Worm (Caenorhabditis elegans): ENCODE data around the gene F45G2.7.

F45G2.7 gene

DNA sequence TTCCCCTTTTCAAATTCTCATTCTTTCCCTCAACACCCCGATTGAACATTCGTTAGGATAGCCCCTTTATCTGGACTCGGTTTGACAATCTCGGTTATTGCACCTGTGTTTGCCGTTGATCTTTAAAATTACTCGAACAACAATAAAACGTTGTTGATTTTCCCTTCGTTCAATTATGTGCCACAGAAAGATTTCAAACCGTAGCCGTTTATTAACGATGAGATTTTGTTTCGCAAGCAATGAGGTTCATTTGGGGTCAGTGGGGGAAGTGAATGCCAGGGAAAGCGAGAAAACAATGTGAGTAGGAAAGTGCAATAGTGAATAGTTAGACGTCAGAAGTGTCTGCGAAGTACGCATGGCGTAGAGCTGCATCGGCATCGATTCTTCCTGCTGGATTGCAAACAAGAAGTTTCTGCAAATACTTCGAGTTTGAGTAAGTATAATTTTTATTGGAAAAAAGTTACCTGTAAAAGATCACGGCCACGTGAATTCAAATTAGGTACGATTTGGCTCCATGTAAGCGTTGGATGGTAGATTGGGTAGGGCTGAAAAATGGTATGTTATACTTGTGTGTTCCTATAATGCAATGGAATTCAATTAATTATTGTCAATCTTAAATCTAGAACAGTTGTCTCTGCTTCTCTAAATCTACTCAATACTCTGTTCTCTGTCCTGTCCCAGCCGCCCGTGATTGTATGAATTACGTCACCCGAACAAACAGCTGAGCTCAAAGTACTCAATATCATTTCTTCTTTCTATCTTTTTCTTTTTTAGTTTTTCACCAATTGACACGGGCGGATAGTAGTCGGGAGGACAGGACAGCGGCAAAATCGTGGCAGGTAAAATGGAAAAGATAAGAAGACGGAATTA, 30.4 kb upstream of the F45G2.7 start, which contains the start of gene kel-3 (continued):
- TF ChIP-seq ceh-20 (GFP tag; IDR thresholded peaks at IDR 0.05) = peak; percentile 19
- TF ChIP-seq unc-130 (GFP tag; optimal IDR thresholded peaks at IDR 0.05) = peak; percentile 89
- no peak for TF ChIP-seq ztf-11 (tag; optimal IDR thresholded peaks at IDR 0.05)
- TF ChIP-seq ZK546.5 (tag; optimal IDR thresholded peaks at IDR 0.05) = peak in 1 of 2 experiments; percentile 63
- TF ChIP-seq nhr-111 (GFP tag; optimal IDR thresholded peaks at IDR 0.05) = no peak
- TF ChIP-seq Y105C5A.15 (GFP tag; IDR thresholded peaks at IDR 0.05) = peak; percentile 83
- TF ChIP-seq lim-7 (GFP tag; IDR thresholded peaks at IDR 0.05) = no peak; the same call in none of the 2 replicates
- TF ChIP-seq ctbp-1 (GFP tag; IDR thresholded peaks at IDR 0.05) = peak; percentile 79
- TF ChIP-seq lin-39 (tag; optimal IDR thresholded peaks at IDR 0.05) = peak; percentile 58
- peak; percentile 85 for TF ChIP-seq Y48G9A.11 (GFP tag; IDR thresholded peaks at IDR 0.05)
- TF ChIP-seq ztf-7 (tag; optimal IDR thresholded peaks at IDR 0.05) = no peak
- peak; percentile 63 for TF ChIP-seq cey-2 (tag; optimal IDR thresholded peaks at IDR 0.05; ENCODE audit: borderline replicate concordance, insufficient read depth)
- TF ChIP-seq lin-29 (GFP tag; IDR thresholded peaks at IDR 0.05) = no peak; the same call in 1 of the 2 replicates
- no peak for TF ChIP-seq tag-97 (GFP tag; IDR thresholded peaks at IDR 0.05)
- peak; percentile 91 for TF ChIP-seq nhr-28 (tag; optimal IDR thresholded peaks at IDR 0.05)
- no peak for TF ChIP-seq F44E2.7 (GFP tag; IDR thresholded peaks at IDR 0.05)
- TF ChIP-seq lin-38 (GFP tag; IDR thresholded peaks at IDR 0.05) = peak; percentile 80
- no peak; the same call in 1 of the 2 replicates for TF ChIP-seq nhr-41 (GFP tag; IDR thresholded peaks at IDR 0.05)
- peak; percentile 77; the same call in 1 of the 2 replicates for TF ChIP-seq pha-4 (GFP tag; IDR thresholded peaks at IDR 0.05)
- TF ChIP-seq pha-4 (tag; optimal IDR thresholded peaks at IDR 0.05) = peak; percentile 18
- peak; percentile 91 for TF ChIP-seq aha-1 (tag)
- no peak for TF ChIP-seq jun-1 (tag; optimal IDR thresholded peaks at IDR 0.05)
- peak; percentile 67; the same call in 1 of the 2 replicates for TF ChIP-seq D1046.2 (GFP tag; IDR thresholded peaks at IDR 0.05)
- peak; percentile 98 for TF ChIP-seq dve-1 (tag; optimal IDR thresholded peaks at IDR 0.05; ENCODE audit: insufficient read depth)
- peak in 1 of 2 experiments; percentile 81; a peak in 2 of 4 replicates for TF ChIP-seq madf-5 (GFP tag; IDR thresholded peaks at IDR 0.05)
- peak; percentile 63 for TF ChIP-seq nhr-237 (tag; optimal IDR thresholded peaks at IDR 0.05)
- TF ChIP-seq daf-12 (tag; optimal IDR thresholded peaks at IDR 0.05) = no peak
- TF ChIP-seq fos-1 (tag; optimal IDR thresholded peaks at IDR 0.05) = peak; percentile 41
- TF ChIP-seq sdz-12 (GFP tag; optimal IDR thresholded peaks at IDR 0.05) = peak; percentile 97
- peak; percentile 84 for TF ChIP-seq duxl-1 (tag; optimal IDR thresholded peaks at IDR 0.05; ENCODE audit: poor library complexity)
- peak; percentile 69 for TF ChIP-seq nhr-10 (tag; optimal IDR thresholded peaks at IDR 0.05)
- no peak for TF ChIP-seq ZK337.2 (GFP tag; IDR thresholded peaks at IDR 0.05)
- TF ChIP-seq hlh-11 (tag; optimal IDR thresholded peaks at IDR 0.05) = peak; percentile 98
- peak; percentile 93 for TF ChIP-seq T26A8.4 (GFP tag; IDR thresholded peaks at IDR 0.05)
- peak; percentile 50 to 61 for TF ChIP-seq daf-16 (GFP tag; optimal IDR thresholded peaks at IDR 0.05)
- peak; percentile 79 for TF ChIP-seq daf-16 (tag; optimal IDR thresholded peaks at IDR 0.05)
- TF ChIP-seq vab-7 (GFP tag; IDR thresholded peaks at IDR 0.05) = 0 out of 2 replicates have a peak, but pooled peaks have one; percentile 8
- TF ChIP-seq nhr-6 (tag; optimal IDR thresholded peaks at IDR 0.05) = peak; percentile 85
- TF ChIP-seq zag-1 (tag; optimal IDR thresholded peaks at IDR 0.05) = no peak
- peak in 1 of 2 experiments; percentile 47 for TF ChIP-seq hif-1 (tag; optimal IDR thresholded peaks at IDR 0.05)
- no peak; the same call in 1 of the 2 replicates for TF ChIP-seq daf-19 (GFP tag; conservative IDR thresholded peaks at IDR 0.05)
- TF ChIP-seq mdt-29 (GFP tag; IDR thresholded peaks at IDR 0.05) = peak; percentile 82
- peak; percentile 9 for TF ChIP-seq madf-9 (GFP tag; conservative IDR thresholded peaks at IDR 0.05)
- no peak for TF ChIP-seq fkh-10 (GFP tag; optimal IDR thresholded peaks at IDR 0.05)
- TF ChIP-seq ceh-82 (tag; optimal IDR thresholded peaks at IDR 0.05) = no peak
- peak; percentile 70 for TF ChIP-seq egl-43 (GFP tag; IDR thresholded peaks at IDR 0.05)
- TF ChIP-seq ceh-62 (tag; optimal IDR thresholded peaks at IDR 0.05) = no peak
- peak; percentile 81 for TF ChIP-seq lin-1 (GFP tag; IDR thresholded peaks at IDR 0.05)
- TF ChIP-seq unc-62 (GFP tag; optimal IDR thresholded peaks at IDR 0.05 in 1 of 2) = peak in 1 of 2 experiments; percentile 91
- no peak for TF ChIP-seq unc-62 (tag; optimal IDR thresholded peaks at IDR 0.05)

Data from whole organism, L4 larva.